Worm (Caenorhabditis elegans) whole organism, L3 larva: Measurements from ENCODE around the gene mab-7.

Experiments used
- R02D3.7 ChIP-seq: fragments of 150-350 bp; optimal IDR thresholded peaks from 2 replicates; lab custom pipeline; 2014; ENCODE audit warnings: missing biosample characterization, missing genetic modification characterization
- ZK546.5 ChIP-seq: sonication (generic microtip); optimal IDR thresholded peaks from 2 replicates; lab custom pipeline; 2017; ENCODE audit warnings: missing biosample characterization, missing genetic modification characterization
- ama-1 ChIP-seq: fragments of 150-350 bp; optimal IDR thresholded peaks from 2 replicates; lab custom pipeline; 2018
- ceh-16 ChIP-seq: sonication (generic microtip); optimal IDR thresholded peaks from 2 replicates; lab custom pipeline; 2017; ENCODE audit warnings: missing biosample characterization, missing genetic modification characterization
- ceh-28 ChIP-seq: fragments of 150-350 bp; optimal IDR thresholded peaks from 2 replicates; lab custom pipeline; 2014; ENCODE audit warnings: missing biosample characterization, missing genetic modification reagents, missing genetic modification characterization
- ceh-9 ChIP-seq: sonication (generic microtip); optimal IDR thresholded peaks from 2 replicates; lab custom pipeline; 2018; ENCODE audit warnings: missing biosample characterization, missing genetic modification characterization
- daf-12 ChIP-seq: fragments of 150-350 bp; optimal IDR thresholded peaks from 2 replicates; lab custom pipeline; 2014; ENCODE audit warnings: missing biosample characterization, missing genetic modification reagents, missing genetic modification characterization
- egl-5 ChIP-seq: fragments of 150-350 bp; optimal IDR thresholded peaks from 2 replicates; lab custom pipeline; 2017; ENCODE audit warnings: missing biosample characterization, missing genetic modification reagents, missing genetic modification characterization, inconsistent platforms
- elt-1 ChIP-seq: fragments of 150-350 bp; optimal IDR thresholded peaks from 2 replicates; lab custom pipeline; 2014; ENCODE audit warnings: missing biosample characterization, missing genetic modification characterization
- elt-2 ChIP-seq: sonication (generic microtip); optimal IDR thresholded peaks from 2 replicates; lab custom pipeline; 2016; ENCODE audit warnings: missing genetic modification reagents, mild to moderate bottlenecking, missing genetic modification characterization, missing compliant biosample characterization
- fkh-10 ChIP-seq: sonication (generic microtip); optimal IDR thresholded peaks from 2 replicates; lab custom pipeline; 2017; ENCODE audit warnings: missing biosample characterization, missing genetic modification reagents, missing genetic modification characterization
- hmg-11 ChIP-seq: sonication (generic microtip); optimal IDR thresholded peaks from 2 replicates; lab custom pipeline; 2016; ENCODE audit warnings: missing genetic modification characterization, missing compliant biosample characterization
- jun-1 ChIP-seq: fragments of 150-350 bp; optimal IDR thresholded peaks from 2 replicates; lab custom pipeline; 2014; ENCODE audit warnings: missing biosample characterization, missing genetic modification reagents, missing genetic modification characterization
- lin-15B ChIP-seq: fragments of 150-350 bp; optimal IDR thresholded peaks from 2 replicates; lab custom pipeline; 2014; ENCODE audit warnings: missing biosample characterization, missing genetic modification characterization
- lin-39 ChIP-seq: fragments of 150-350 bp; optimal IDR thresholded peaks from 2 replicates; lab custom pipeline; 2018; ENCODE audit warnings: missing biosample characterization, missing genetic modification reagents, missing genetic modification characterization
- lsy-12 ChIP-seq: sonication (generic microtip); optimal IDR thresholded peaks from 2 replicates; lab custom pipeline; 2016; ENCODE audit warnings: mild to moderate bottlenecking, missing genetic modification characterization, missing compliant biosample characterization
- mdl-1 ChIP-seq: fragments of 150-350 bp; optimal IDR thresholded peaks from 2 replicates; lab custom pipeline; 2014; ENCODE audit warnings: missing biosample characterization, missing genetic modification characterization
- mml-1 ChIP-seq: fragments of 150-350 bp; sonication (generic microtip); optimal IDR thresholded peaks from 3 replicates; lab custom pipeline; 2014; ENCODE audit warnings: missing biosample characterization, missing genetic modification characterization
- nfya-1 ChIP-seq: sonication (generic microtip); optimal IDR thresholded peaks from 2 replicates; lab custom pipeline; 2017; ENCODE audit warnings: missing genetic modification characterization, mild to moderate bottlenecking, missing compliant biosample characterization, antibody characterized with exemption, moderate library complexity; ENCODE audit not compliant: insufficient read depth
- nhr-11 ChIP-seq: fragments of 150-350 bp; optimal IDR thresholded peaks from 2 replicates; lab custom pipeline; 2014; ENCODE audit warnings: missing biosample characterization, missing genetic modification characterization
- nhr-12 ChIP-seq: fragments of 150-350 bp; optimal IDR thresholded peaks from 2 replicates; lab custom pipeline; 2014; ENCODE audit warnings: missing biosample characterization, missing genetic modification characterization
- nhr-23 ChIP-seq: fragments of 150-350 bp; optimal IDR thresholded peaks from 2 replicates; lab custom pipeline; 2014; ENCODE audit warnings: missing biosample characterization, missing genetic modification reagents, missing genetic modification characterization
- nhr-25 ChIP-seq: sonication (generic microtip); optimal IDR thresholded peaks from 2 replicates; lab custom pipeline; 2017; ENCODE audit warnings: missing biosample characterization, missing genetic modification characterization
- nhr-28 ChIP-seq: fragments of 150-350 bp; optimal IDR thresholded peaks from 2 replicates; lab custom pipeline; 2014; ENCODE audit warnings: missing biosample characterization, missing genetic modification characterization
- nhr-43 ChIP-seq: sonication (generic microtip); optimal IDR thresholded peaks from 2 replicates; lab custom pipeline; 2016; ENCODE audit warnings: mild to moderate bottlenecking, missing genetic modification characterization, missing compliant biosample characterization; ENCODE audit not compliant: poor library complexity, severe bottlenecking
- nhr-76 ChIP-seq: fragments of 150-350 bp; sonication (generic microtip); optimal IDR thresholded peaks from 5 replicates; lab custom pipeline; 2014; ENCODE audit warnings: missing biosample characterization, missing genetic modification characterization
- nhr-77 ChIP-seq: fragments of 150-350 bp; optimal IDR thresholded peaks from 2 replicates; lab custom pipeline; 2014; ENCODE audit warnings: missing biosample characterization, missing genetic modification characterization
- pha-4 ChIP-seq: fragments of 150-350 bp; optimal IDR thresholded peaks from 2 replicates; lab custom pipeline; 2014; ENCODE audit warnings: missing biosample characterization, missing genetic modification reagents, missing genetic modification characterization
- pqm-1 ChIP-seq: fragments of 150-350 bp; optimal IDR thresholded peaks from 2 replicates; lab custom pipeline; 2017; ENCODE audit warnings: missing biosample characterization, missing genetic modification characterization, inconsistent platforms
- sea-2 ChIP-seq: fragments of 150-350 bp; sonication (generic microtip); optimal IDR thresholded peaks from 4 replicates; lab custom pipeline; 2014; ENCODE audit warnings: missing biosample characterization, missing genetic modification reagents, missing genetic modification characterization
- skn-1 ChIP-seq: fragments of 150-350 bp; optimal IDR thresholded peaks from 2 replicates; lab custom pipeline; 2014; ENCODE audit warnings: missing biosample characterization, missing genetic modification characterization
- snpc-4 ChIP-seq: fragments of 150-350 bp; optimal IDR thresholded peaks from 2 replicates; lab custom pipeline; 2014; ENCODE audit warnings: missing biosample characterization, missing genetic modification characterization
- tbx-2 ChIP-seq: sonication (generic microtip); optimal IDR thresholded peaks from 2 replicates; lab custom pipeline; 2016; ENCODE audit warnings: mild to moderate bottlenecking, missing genetic modification characterization, missing compliant biosample characterization
- unc-39 ChIP-seq: sonication (generic microtip); optimal IDR thresholded peaks from 4 replicates; lab custom pipeline; 2017; ENCODE audit warnings: missing biosample characterization, missing genetic modification characterization
- unc-62 ChIP-seq: fragments of 150-350 bp; sonication (generic microtip); optimal IDR thresholded peaks from 4 replicates; lab custom pipeline; 2014; ENCODE audit warnings: missing biosample characterization, missing genetic modification reagents, missing genetic modification characterization
- zag-1 ChIP-seq: fragments of 150-350 bp; optimal IDR thresholded peaks from 2 replicates; lab custom pipeline; 2014; ENCODE audit warnings: missing biosample characterization, missing genetic modification characterization
- ztf-11 ChIP-seq: fragments of 150-350 bp; optimal IDR thresholded peaks from 2 replicates; lab custom pipeline; 2014; ENCODE audit warnings: missing biosample characterization, missing genetic modification characterization
- ztf-4 ChIP-seq: fragments of 150-350 bp; optimal IDR thresholded peaks from 2 replicates; lab custom pipeline; 2014; ENCODE audit warnings: missing biosample characterization, missing genetic modification characterization

The mab-7 gene

ce11 chrX:932874-933273 is 35.0 kb upstream of the mab-7 start:
- no peak for TF ChIP-seq pha-4 (tag; lab: Kevin White, UChicago)
- TF ChIP-seq hmg-11 (tag; lab: Kevin White, UChicago): peak; percentile 53
- TF ChIP-seq ztf-4 (tag; lab: Kevin White, UChicago): no peak
- TF ChIP-seq nhr-28 (tag; lab: Kevin White, UChicago): no peak
- no peak for TF ChIP-seq elt-2 (tag; lab: Kevin White, UChicago)
- TF ChIP-seq lin-39: peak; percentile 36
- no peak for TF ChIP-seq lsy-12
- TF ChIP-seq unc-39 (tag; lab: Kevin White, UChicago): no peak
- no peak for TF ChIP-seq nhr-25 (tag; lab: Kevin White, UChicago)
- no peak for TF ChIP-seq pqm-1
- no peak for TF ChIP-seq nhr-77 (tag; lab: Kevin White, UChicago)
- no peak for TF ChIP-seq mml-1 (tag; lab: Kevin White, UChicago)
- TF ChIP-seq ceh-16 (tag; lab: Kevin White, UChicago): no peak
- peak; percentile 55 for TF ChIP-seq nfya-1
- TF ChIP-seq jun-1 (tag; lab: Kevin White, UChicago): no peak
- no peak for TF ChIP-seq ceh-28 (tag; lab: Kevin White, UChicago)
- TF ChIP-seq nhr-76 (tag; lab: Kevin White, UChicago): no peak
- TF ChIP-seq nhr-11 (tag; lab: Kevin White, UChicago): no peak
- no peak for TF ChIP-seq sea-2 (GFP tag; lab: Kevin White, UChicago)
- peak; percentile 69 for TF ChIP-seq fkh-10 (GFP tag; lab: Kevin White, UChicago)
- TF ChIP-seq, all 47 proteins: peak for 4

ce11 chrX:927632-928031 is 29.8 kb upstream of the mab-7 start:
- TF ChIP-seq nfya-1 (no peak), nhr-76 (tag; lab: Kevin White, UChicago) (no peak), pha-4 (tag; lab: Kevin White, UChicago) (peak; percentile 69)

- TF ChIP-seq tbx-2 (no peak), unc-62 (no peak), nhr-77 (tag; lab: Kevin White, UChicago) (no peak), ceh-9 (no peak), mdl-1 (tag; lab: Kevin White, UChicago) (no peak), ZK546.5 (no peak), mml-1 (tag; lab: Kevin White, UChicago) (no peak), R02D3.7 (tag; lab: Kevin White, UChicago) (no peak), pha-4 (tag; lab: Kevin White, UChicago) (no peak), egl-5 (no peak)
These were observed 28.3 kb upstream of the mab-7 start for ce11 chrX:926125-926524.

ce11 chrX:924495-925008 is 26.7 kb upstream of the mab-7 start, which contains the start of the genes pifk-1 and tbc-11:
pifk-1 (minus strand) TSS chrX:924511.
tbc-11 (plus strand) TSS chrX:924958.
- TF ChIP-seq daf-12: no peak
- no peak for TF ChIP-seq nhr-76 (tag; lab: Kevin White, UChicago)
- TF ChIP-seq ama-1: peak; percentile 21
- TF ChIP-seq hmg-11 (tag; lab: Kevin White, UChicago): peak; percentile 42
- TF ChIP-seq pqm-1: peak; percentile 74
- TF ChIP-seq lin-15B (tag; lab: Kevin White, UChicago): peak; percentile 66
- peak; percentile 50 for TF ChIP-seq elt-2 (tag; lab: Kevin White, UChicago)
- TF ChIP-seq nhr-12 (tag; lab: Kevin White, UChicago): no peak
- peak; percentile 0 for TF ChIP-seq jun-1 (tag; lab: Kevin White, UChicago)
- peak; percentile 61 for TF ChIP-seq nhr-25 (tag; lab: Kevin White, UChicago)
- peak; percentile 41 for TF ChIP-seq lin-39
- TF ChIP-seq pha-4 (tag; lab: Kevin White, UChicago): peak; percentile 95
- no peak for TF ChIP-seq mdl-1 (tag; lab: Kevin White, UChicago)
- peak; percentile 63 for TF ChIP-seq nfya-1
- TF ChIP-seq snpc-4 (tag; lab: Kevin White, UChicago): peak; percentile 64
- TF ChIP-seq nhr-23 (tag; lab: Kevin White, UChicago): peak; percentile 62
- TF ChIP-seq zag-1 (tag; lab: Kevin White, UChicago): no peak
- peak; percentile 66 for TF ChIP-seq skn-1

ce11 chrX:918097-918496 is 20.2 kb upstream of the mab-7 start, which contains the start of gene F35H12.5:
F35H12.5 (plus strand) TSS chrX:918397.
- TF ChIP-seq ztf-4 (tag; lab: Kevin White, UChicago) (no peak), nhr-76 (tag; lab: Kevin White, UChicago) (no peak), snpc-4 (tag; lab: Kevin White, UChicago) (no peak), ceh-28 (tag; lab: Kevin White, UChicago) (no peak), jun-1 (tag; lab: Kevin White, UChicago) (no peak), nhr-11 (tag; lab: Kevin White, UChicago) (no peak), ceh-16 (tag; lab: Kevin White, UChicago) (no peak), nhr-23 (tag; lab: Kevin White, UChicago) (no peak), elt-1 (tag; lab: Kevin White, UChicago) (no peak), lsy-12 (no peak), elt-2 (tag; lab: Kevin White, UChicago) (no peak), skn-1 (no peak), tbx-2 (no peak), ztf-11 (tag; lab: Kevin White, UChicago) (no peak), hmg-11 (tag; lab: Kevin White, UChicago) (no peak), nhr-43 (tag; lab: Kevin White, UChicago) (no peak), pqm-1 (no peak), ceh-9 (no peak)
